Worm (Caenorhabditis elegans) whole organism, L4 larva: ENCODE measurements around the gene scl-26.

Experiments used
- F37D6.2 ChIP-seq: sonication (generic microtip); optimal IDR thresholded peaks from 2 replicates; lab custom pipeline; 2016; ENCODE audit warnings: mild to moderate bottlenecking, missing genetic modification characterization, missing compliant biosample characterization
- daf-12 ChIP-seq: fragments of 150-350 bp; optimal IDR thresholded peaks from 2 replicates; lab custom pipeline; 2014; ENCODE audit warnings: missing biosample characterization, missing genetic modification reagents, missing genetic modification characterization
- dpl-1 ChIP-seq: fragments of 150-350 bp; optimal IDR thresholded peaks from 2 replicates; lab custom pipeline; 2014; ENCODE audit warnings: missing biosample characterization, missing genetic modification reagents, missing genetic modification characterization
- lin-15B ChIP-seq: fragments of 150-350 bp; sonication (generic microtip); optimal IDR thresholded peaks from 3 replicates; lab custom pipeline; 2014; ENCODE audit warnings: missing biosample characterization, missing genetic modification characterization
- madf-5 ChIP-seq, 2 experiments: fragments of 200-800 bp; sonication (Bioruptor generic); IDR thresholded peaks; 2 replicates each; pipeline ENCODE4 v1.3.6; 2022; ENCODE audit warnings: missing compliant biosample characterization in 2 of 2, missing genetic modification characterization in 2 of 2
- mep-1 ChIP-seq: fragments of 150-350 bp; sonication (generic microtip); optimal IDR thresholded peaks from 3 replicates; lab custom pipeline; 2014; ENCODE audit warnings: missing biosample characterization, missing genetic modification characterization
- rbr-2 ChIP-seq: sonication (generic microtip); optimal IDR thresholded peaks from 2 replicates; lab custom pipeline; 2016; ENCODE audit warnings: missing genotype, missing genetic modification characterization, missing compliant biosample characterization
- snpc-4 ChIP-seq: fragments of 150-350 bp; optimal IDR thresholded peaks from 2 replicates; lab custom pipeline; 2014; ENCODE audit warnings: missing biosample characterization, missing genetic modification characterization

ce11 chrV:7612044-7612443, 10.7 kb upstream of the scl-26 start, which contains the start of gene clec-215:
- no peak for TF ChIP-seq rbr-2 (tag; lab: Kevin White, UChicago)
- TF ChIP-seq dpl-1 (GFP tag; lab: Kevin White, UChicago), result no peak
- no peak for TF ChIP-seq snpc-4 (tag; lab: Kevin White, UChicago)
- TF ChIP-seq mep-1 (tag; lab: Kevin White, UChicago), result no peak
- TF ChIP-seq lin-15B, result no peak
- TF ChIP-seq F37D6.2 (tag; lab: Kevin White, UChicago), result no peak
- TF ChIP-seq madf-5 (GFP tag; IDR thresholded peaks at IDR 0.05; lab: Robert Waterston, UW), result no peak
- no peak for TF ChIP-seq daf-12 (tag; lab: Kevin White, UChicago)
